Fruit fly (Drosophila melanogaster) whole organism, adult: ENCODE data around the gene CG12729.

Experiments
- CG11617 ChIP-seq: fragments of 200-800 bp; sonication (Bioruptor generic); optimal IDR thresholded peaks from 2 replicates; lab custom pipeline; 2017; ENCODE audit warnings: mild to moderate bottlenecking, missing biosample characterization, missing genetic modification reagents, missing genetic modification characterization
- CG12768 ChIP-seq: fragments of 200-800 bp; sonication (Bioruptor generic); optimal IDR thresholded peaks from 2 replicates; lab custom pipeline; 2017; ENCODE audit warnings: missing biosample characterization, missing genetic modification characterization, mild to moderate bottlenecking, moderate library complexity, missing genetic modification reagents
- CG14711 ChIP-seq: fragments of 200-800 bp; sonication (Bioruptor generic); optimal IDR thresholded peaks from 2 replicates; lab custom pipeline; 2018; ENCODE audit warnings: missing biosample characterization, mild to moderate bottlenecking, missing genetic modification characterization, moderate library complexity
- CG1620 ChIP-seq: fragments of 200-800 bp; sonication (Bioruptor generic); optimal IDR thresholded peaks from 2 replicates; lab custom pipeline; 2016; ENCODE audit warnings: missing biosample characterization, missing genetic modification characterization
- CG33017 ChIP-seq: fragments of 200-800 bp; sonication (Bioruptor generic); optimal IDR thresholded peaks from 2 replicates; lab custom pipeline; 2018; ENCODE audit warnings: missing biosample characterization, mild to moderate bottlenecking, missing genetic modification characterization, moderate library complexity
- CG5204 ChIP-seq: fragments of 200-800 bp; sonication (Bioruptor generic); optimal IDR thresholded peaks from 2 replicates; lab custom pipeline; 2016; ENCODE audit warnings: missing biosample characterization, missing genetic modification characterization
- CG7045 ChIP-seq: fragments of 200-800 bp; sonication (Bioruptor generic); optimal IDR thresholded peaks from 2 replicates; lab custom pipeline; 2017; ENCODE audit warnings: missing biosample characterization, mild to moderate bottlenecking, missing genetic modification characterization
- CG7101 ChIP-seq: fragments of 200-800 bp; sonication (Bioruptor generic); optimal IDR thresholded peaks from 2 replicates; lab custom pipeline; 2018; ENCODE audit warnings: missing biosample characterization, mild to moderate bottlenecking, missing genetic modification characterization, moderate library complexity
- Clk ChIP-seq: fragments of 200-800 bp; sonication (Bioruptor generic); optimal IDR thresholded peaks from 2 replicates; lab custom pipeline; 2017; ENCODE audit warnings: missing biosample characterization, missing genetic modification characterization
- Crg-1 ChIP-seq: fragments of 200-800 bp; sonication (Bioruptor generic); optimal IDR thresholded peaks from 2 replicates; lab custom pipeline; 2016; ENCODE audit warnings: missing biosample characterization, missing genetic modification characterization
- Hr96 ChIP-seq: fragments of 200-800 bp; sonication (Bioruptor generic); optimal IDR thresholded peaks from 2 replicates; lab custom pipeline; 2016; ENCODE audit warnings: missing biosample characterization, missing genetic modification characterization
- Mnt ChIP-seq: fragments of 200-800 bp; sonication (Bioruptor generic); optimal IDR thresholded peaks from 2 replicates; lab custom pipeline; 2016; ENCODE audit warnings: missing biosample characterization, mild to moderate bottlenecking, missing genetic modification characterization
- bab1 ChIP-seq: fragments of 200-800 bp; sonication (Bioruptor generic); optimal IDR thresholded peaks from 3 replicates; lab custom pipeline; 2019; ENCODE audit warnings: missing biosample characterization, mild to moderate bottlenecking, missing genetic modification characterization, moderate library complexity
- cic ChIP-seq: fragments of 200-800 bp; sonication (Bioruptor generic); optimal IDR thresholded peaks from 2 replicates; lab custom pipeline; 2017; ENCODE audit warnings: missing biosample characterization, mild to moderate bottlenecking, missing genetic modification characterization, moderate library complexity
- cnc ChIP-seq, 2 experiments: fragments of >200 bp; optimal IDR thresholded peaks; 2 replicates each; lab custom pipeline; 2017
- kay ChIP-seq: fragments of 200-800 bp; sonication (Bioruptor generic); peaks from one replicate; lab custom pipeline; 2016; ENCODE audit warnings: missing biosample characterization, missing genetic modification characterization, borderline replicate concordance
- ovo ChIP-seq: fragments of 200-800 bp; sonication (Bioruptor generic); optimal IDR thresholded peaks from 2 replicates; lab custom pipeline; 2016; ENCODE audit warnings: missing biosample characterization, missing genetic modification characterization
- pad ChIP-seq: fragments of 200-800 bp; sonication (Bioruptor generic); optimal IDR thresholded peaks from 3 replicates; lab custom pipeline; 2017; ENCODE audit warnings: missing biosample characterization, missing genetic modification characterization, mild to moderate bottlenecking, moderate library complexity, missing genetic modification reagents
- tj ChIP-seq: fragments of 200-800 bp; sonication (Bioruptor generic); optimal IDR thresholded peaks from 3 replicates; lab custom pipeline; 2017; ENCODE audit warnings: missing biosample characterization, mild to moderate bottlenecking, missing genetic modification characterization, moderate library complexity
- toe ChIP-seq: fragments of 200-800 bp; sonication (Bioruptor generic); optimal IDR thresholded peaks from 2 replicates; lab custom pipeline; 2016; ENCODE audit warnings: missing biosample characterization, missing genetic modification characterization

CG12729 gene

DNA sequence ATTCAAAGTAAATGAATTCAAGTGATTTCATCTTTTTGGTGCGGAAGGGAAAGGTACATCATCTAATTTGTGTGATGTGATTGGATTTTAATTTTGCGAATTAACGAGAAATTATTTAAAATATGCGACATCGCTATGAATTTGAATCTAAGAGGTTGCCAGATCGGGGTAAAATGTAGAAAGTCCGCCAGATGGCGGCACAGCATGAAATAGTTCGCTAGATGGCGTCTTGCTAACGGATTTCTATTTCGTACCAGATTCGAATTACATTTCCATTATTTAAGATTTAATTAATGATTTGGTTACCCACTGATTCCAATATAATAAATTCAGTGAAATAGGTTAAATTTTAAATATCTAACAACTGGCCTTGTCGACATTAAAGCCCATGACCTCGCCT, 38.3 kb downstream of the CG12729 start:
- TF ChIP-seq bab1 (GFP tag; lab: Kevin White, UChicago) = peak; percentile 79
- TF ChIP-seq pad = peak; percentile 46
- TF ChIP-seq CG11617 (GFP tag; lab: Kevin White, UChicago) = no peak
- no peak for TF ChIP-seq cic
- peak; percentile 62 for TF ChIP-seq CG7101 (tag; lab: Kevin White, UChicago)
- TF ChIP-seq CG14711 (tag; lab: Kevin White, UChicago) = no peak
- TF ChIP-seq Hr96 (GFP tag; lab: Kevin White, UChicago) = no peak
- no peak for TF ChIP-seq CG5204 (GFP tag; lab: Kevin White, UChicago)
- TF ChIP-seq Clk (GFP tag; lab: Kevin White, UChicago) = no peak
- TF ChIP-seq Crg-1 (GFP tag; lab: Kevin White, UChicago) = peak; percentile 54
- peak; percentile 7 for TF ChIP-seq ovo (GFP tag; lab: Kevin White, UChicago)
- TF ChIP-seq tj (GFP tag; lab: Kevin White, UChicago) = peak; percentile 21
- peak; percentile 78 for TF ChIP-seq CG1620 (GFP tag; lab: Kevin White, UChicago)
- TF ChIP-seq CG12768 (GFP tag; lab: Kevin White, UChicago) = no peak
- TF ChIP-seq toe (GFP tag; lab: Kevin White, UChicago) = no peak
- no peak for TF ChIP-seq CG7045 (GFP tag; lab: Kevin White, UChicago)
- TF ChIP-seq kay (GFP tag; lab: Kevin White, UChicago) = no peak
- peak; percentile 41 for TF ChIP-seq Mnt (GFP tag; lab: Kevin White, UChicago)
- TF ChIP-seq cnc (optimal IDR thresholded peaks at IDR 0.05; lab: Kevin White, UChicago) = no peak
- no peak for TF ChIP-seq CG33017 (tag; lab: Kevin White, UChicago)

- TF ChIP-seq cnc (optimal IDR thresholded peaks at IDR 0.05; lab: Kevin White, UChicago) (no peak), cic (peak; percentile 22)
Observed at dm6 chrX:5884294-5884693, 39.2 kb downstream of the CG12729 start.

DNA sequence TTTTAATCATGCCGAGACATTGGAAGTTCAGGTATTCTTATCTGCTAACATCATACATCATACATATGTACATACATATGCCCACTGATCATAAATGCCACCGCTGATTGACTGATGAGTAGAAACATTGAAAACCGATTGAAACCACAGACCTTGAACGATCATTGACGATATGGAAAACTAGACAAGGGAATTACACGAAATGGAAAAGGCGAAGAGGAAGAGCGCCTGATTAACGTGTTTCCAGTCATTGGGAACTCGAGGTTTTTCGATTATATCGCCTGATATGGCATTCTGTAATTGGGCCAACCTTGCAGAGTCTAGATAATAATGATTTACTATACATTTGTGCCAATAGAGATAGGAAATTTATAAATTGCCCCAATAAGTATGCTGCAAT, 39.8 kb downstream of the CG12729 start:
- TF ChIP-seq toe (GFP tag; lab: Kevin White, UChicago) (no peak), CG1620 (GFP tag; lab: Kevin White, UChicago) (no peak), Mnt (GFP tag; lab: Kevin White, UChicago) (no peak), CG12768 (GFP tag; lab: Kevin White, UChicago) (no peak), cic (no peak), bab1 (GFP tag; lab: Kevin White, UChicago) (no peak), CG7045 (GFP tag; lab: Kevin White, UChicago) (no peak), CG7101 (tag; lab: Kevin White, UChicago) (no peak), cnc (optimal IDR thresholded peaks at IDR 0.05; lab: Kevin White, UChicago) (no peak), CG5204 (GFP tag; lab: Kevin White, UChicago) (no peak), CG33017 (tag; lab: Kevin White, UChicago) (no peak), CG11617 (GFP tag; lab: Kevin White, UChicago) (no peak), kay (GFP tag; lab: Kevin White, UChicago) (no peak), Crg-1 (GFP tag; lab: Kevin White, UChicago) (no peak), Clk (GFP tag; lab: Kevin White, UChicago) (no peak), ovo (GFP tag; lab: Kevin White, UChicago) (no peak), pad (no peak)

DNA sequence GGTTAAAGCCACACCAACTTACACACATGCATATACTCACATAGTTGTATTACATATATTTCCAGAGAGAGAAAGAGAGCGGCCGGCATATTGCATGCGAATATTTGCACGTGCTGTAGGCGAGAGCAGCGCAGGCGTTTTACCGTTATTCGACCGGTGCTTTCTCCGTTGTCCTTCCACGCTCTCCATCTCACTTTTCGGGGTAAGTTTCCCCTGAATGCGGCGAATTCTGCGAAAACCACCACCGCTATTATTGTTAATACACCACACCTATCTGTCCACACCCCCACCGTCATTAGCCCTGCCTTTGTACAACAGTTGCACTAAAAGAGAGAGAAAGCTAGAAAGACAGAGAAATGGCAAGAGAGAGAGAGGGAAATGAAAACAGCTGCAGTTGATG, 40.4 kb downstream of the CG12729 start:
- TF ChIP-seq pad (peak; percentile 96), CG11617 (GFP tag; lab: Kevin White, UChicago) (no peak)

dm6 chrX:5885973-5886372, 40.9 kb downstream of the CG12729 start:
- TF ChIP-seq cnc (optimal IDR thresholded peaks at IDR 0.05; lab: Kevin White, UChicago) (no peak), kay (GFP tag; lab: Kevin White, UChicago) (peak; percentile 65)

dm6 chrX:5886764-5887555, 41.9 kb downstream of the CG12729 start:
- peak; percentile 43 for TF ChIP-seq bab1 (GFP tag; lab: Kevin White, UChicago)
- TF ChIP-seq Hr96 (GFP tag; lab: Kevin White, UChicago) = no peak
- TF ChIP-seq Clk (GFP tag; lab: Kevin White, UChicago) = no peak
- peak; percentile 63 for TF ChIP-seq pad
- peak; percentile 12 for TF ChIP-seq Mnt (GFP tag; lab: Kevin White, UChicago)
- TF ChIP-seq toe (GFP tag; lab: Kevin White, UChicago) = no peak
- TF ChIP-seq cnc (optimal IDR thresholded peaks at IDR 0.05; lab: Kevin White, UChicago) = no peak
- no peak for TF ChIP-seq CG14711 (tag; lab: Kevin White, UChicago)
- no peak for TF ChIP-seq Crg-1 (GFP tag; lab: Kevin White, UChicago)
- TF ChIP-seq tj (GFP tag; lab: Kevin White, UChicago) = peak; percentile 99
- no peak for TF ChIP-seq ovo (GFP tag; lab: Kevin White, UChicago)

DNA sequence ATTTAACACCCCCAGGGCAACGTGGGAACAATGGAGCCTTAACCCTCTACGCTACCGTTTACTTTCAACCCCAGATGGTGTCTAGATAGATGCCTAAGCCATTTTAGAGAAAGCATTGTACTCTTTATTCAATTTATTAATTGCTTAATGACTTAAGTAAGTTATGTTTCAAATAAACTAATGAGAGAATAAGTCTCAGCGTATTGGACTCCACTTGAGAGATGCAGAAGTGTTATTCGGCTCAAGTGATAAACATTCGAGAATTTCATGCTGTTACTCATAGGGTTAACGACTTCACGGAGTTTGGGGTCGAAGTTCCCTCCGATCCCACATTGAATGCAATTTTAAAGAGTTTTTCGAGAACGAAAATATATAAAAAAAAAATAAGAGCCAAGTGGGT, 43.2 kb downstream of the CG12729 start:
- TF ChIP-seq kay (GFP tag; lab: Kevin White, UChicago) (no peak), tj (GFP tag; lab: Kevin White, UChicago) (no peak), cnc (optimal IDR thresholded peaks at IDR 0.05; lab: Kevin White, UChicago) (no peak), ovo (GFP tag; lab: Kevin White, UChicago) (no peak), CG5204 (GFP tag; lab: Kevin White, UChicago) (no peak), bab1 (GFP tag; lab: Kevin White, UChicago) (no peak), CG12768 (GFP tag; lab: Kevin White, UChicago) (no peak), Crg-1 (GFP tag; lab: Kevin White, UChicago) (no peak), CG7045 (GFP tag; lab: Kevin White, UChicago) (no peak), CG11617 (GFP tag; lab: Kevin White, UChicago) (no peak), CG33017 (tag; lab: Kevin White, UChicago) (no peak), toe (GFP tag; lab: Kevin White, UChicago) (no peak), CG1620 (GFP tag; lab: Kevin White, UChicago) (no peak), Mnt (GFP tag; lab: Kevin White, UChicago) (no peak), CG14711 (tag; lab: Kevin White, UChicago) (no peak), CG7101 (tag; lab: Kevin White, UChicago) (no peak), cic (no peak), Hr96 (GFP tag; lab: Kevin White, UChicago) (no peak), pad (no peak), Clk (GFP tag; lab: Kevin White, UChicago) (no peak)
